Worm (Caenorhabditis elegans) whole organism, early embryonic: Measurements from ENCODE around the gene par-2.

Experiments used
- B0310.2 ChIP-seq: sonication (generic microtip); optimal IDR thresholded peaks from 2 replicates; lab custom pipeline; 2016; ENCODE audit warnings: mild to moderate bottlenecking, missing genetic modification characterization, missing compliant biosample characterization
- aly-1 ChIP-seq: sonication (generic microtip); optimal IDR thresholded peaks from 2 replicates; lab custom pipeline; 2016; ENCODE audit warnings: missing genetic modification characterization, missing compliant biosample characterization
- hmg-4 ChIP-seq: fragments of 200-800 bp; sonication (Bioruptor generic); optimal IDR thresholded peaks from 2 replicates; lab custom pipeline; 2018; ENCODE audit warnings: mild to moderate bottlenecking, missing genetic modification characterization, missing compliant biosample characterization
- sea-1 ChIP-seq: fragments of 200-800 bp; sonication (Bioruptor generic); conservative IDR thresholded peaks from 2 replicates; pipeline ENCODE4 v1.3.6; 2022; ENCODE audit warnings: missing genetic modification characterization, missing compliant biosample characterization
- tbx-37 ChIP-seq: fragments of 200-800 bp; sonication (Bioruptor generic); conservative IDR thresholded peaks from 2 replicates; pipeline ENCODE4 v1.3.6; 2022; ENCODE audit warnings: missing genetic modification reagents, missing genetic modification characterization, missing compliant biosample characterization

DNA sequence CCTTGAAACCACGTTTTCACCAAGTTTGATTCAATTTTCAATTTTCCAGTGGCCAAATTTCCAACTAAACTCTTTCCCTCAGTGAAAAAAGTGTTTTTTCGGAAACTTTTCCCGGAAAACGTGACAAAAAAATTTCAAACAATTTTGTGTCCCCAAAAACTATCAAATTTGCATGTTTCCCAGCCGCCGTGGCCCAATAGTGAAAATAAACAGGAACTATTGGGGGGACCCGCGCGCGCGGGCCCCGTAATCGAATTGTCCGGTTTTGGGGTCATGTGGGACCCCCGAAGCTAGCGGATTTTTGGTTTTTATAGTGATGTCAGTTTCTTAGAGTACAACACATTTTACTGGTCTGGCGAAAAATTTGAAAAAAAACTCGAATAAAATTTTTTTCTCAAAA is 50.3 kb downstream of the par-2 start:
- TF ChIP-seq tbx-37 (GFP tag; lab: Robert Waterston, UW) (no peak), sea-1 (no peak), aly-1 (tag; lab: Kevin White, UChicago) (no peak), hmg-4 (GFP tag; lab: Kevin White, UChicago) (no peak), B0310.2 (tag; lab: Kevin White, UChicago) (no peak)
